Fruit fly (Drosophila melanogaster) whole organism, wandering third instar larva: ENCODE measurements around the gene CG32191.

Source experiments
- CG9705 ChIP-seq: fragments of 200-800 bp; sonication (Bioruptor generic); optimal IDR thresholded peaks from 2 replicates; lab custom pipeline; 2018; ENCODE audit warnings: missing biosample characterization, mild to moderate bottlenecking, missing genetic modification characterization
- CrebA ChIP-seq: fragments of 200-800 bp; sonication (Bioruptor generic); optimal IDR thresholded peaks from 2 replicates; lab custom pipeline; 2016; ENCODE audit warnings: missing biosample characterization, mild to moderate bottlenecking, missing genetic modification characterization, borderline replicate concordance
- Dfd ChIP-seq: fragments of >200 bp; optimal IDR thresholded peaks from 2 replicates; lab custom pipeline; 2017; ENCODE audit warnings: missing biosample characterization, missing genetic modification characterization
- Dif ChIP-seq: fragments of 200-275, 200-300 bp; sonication (Bioruptor generic); optimal IDR thresholded peaks from 2 replicates; lab custom pipeline; 2018; ENCODE audit warnings: missing biosample characterization, missing genetic modification characterization; ENCODE audit not compliant: partially characterized antibody
- GATAd ChIP-seq: sonication (Bioruptor generic); optimal IDR thresholded peaks from 2 replicates; lab custom pipeline; 2016; ENCODE audit warnings: missing biosample characterization, missing genetic modification characterization
- HLH106 ChIP-seq: fragments of 200-800 bp; optimal IDR thresholded peaks from 3 replicates; lab custom pipeline; 2019; ENCODE audit warnings: missing biosample characterization, mild to moderate bottlenecking, missing genetic modification characterization, moderate library complexity
- Hnf4 ChIP-seq: fragments of 200-800 bp; sonication (Bioruptor generic); optimal IDR thresholded peaks from 2 replicates; lab custom pipeline; 2016; ENCODE audit warnings: missing biosample characterization, mild to moderate bottlenecking, missing genetic modification characterization
- Hr83 ChIP-seq: fragments of 200-300 bp; sonication (Bioruptor generic); optimal IDR thresholded peaks from 2 replicates; lab custom pipeline; 2016; ENCODE audit warnings: missing biosample characterization, mild to moderate bottlenecking, missing genetic modification characterization, moderate library complexity; ENCODE audit not compliant: poor library complexity, severe bottlenecking
- Mio ChIP-seq: sonication (Bioruptor generic); optimal IDR thresholded peaks from 2 replicates; lab custom pipeline; 2016; ENCODE audit warnings: missing biosample characterization, missing genetic modification characterization
- Myc ChIP-seq: fragments of >200 bp; optimal IDR thresholded peaks from 2 replicates; lab custom pipeline; 2017
- N ChIP-seq: fragments of >200 bp; optimal IDR thresholded peaks from 2 replicates; lab custom pipeline; 2018; ENCODE audit warnings: missing biosample characterization, missing external identifiers, missing genetic modification characterization
- OdsH ChIP-seq: fragments of 200-800 bp; sonication (Bioruptor generic); optimal IDR thresholded peaks from 2 replicates; lab custom pipeline; 2016; ENCODE audit warnings: missing biosample characterization, mild to moderate bottlenecking, missing genetic modification characterization
- Rel ChIP-seq, 2 experiments: fragments of 200-800 bp; sonication (Bioruptor generic) in 1 of 2; optimal IDR thresholded peaks; 2 replicates in 1 of 2; 3 replicates in 1 of 2; lab custom pipeline; 2016 to 2019; ENCODE audit warnings: mild to moderate bottlenecking in 2 of 2, missing biosample characterization in 2 of 2, missing genetic modification characterization in 2 of 2, moderate library complexity in 1 of 2
- Sp1 ChIP-seq: fragments of 200-800 bp; sonication (Bioruptor generic); optimal IDR thresholded peaks from 3 replicates; lab custom pipeline; 2019; ENCODE audit warnings: missing biosample characterization, mild to moderate bottlenecking, missing genetic modification characterization, moderate library complexity
- Vsx2 ChIP-seq: fragments of 200-300, 225-300 bp; sonication (Bioruptor generic); optimal IDR thresholded peaks from 2 replicates; lab custom pipeline; 2018; ENCODE audit warnings: missing biosample characterization, missing genetic modification characterization; ENCODE audit not compliant: partially characterized antibody
- br ChIP-seq: fragments of 200-800 bp; sonication (Bioruptor generic); optimal IDR thresholded peaks from 2 replicates; lab custom pipeline; 2016; ENCODE audit warnings: missing biosample characterization, missing genetic modification characterization
- brk ChIP-seq: fragments of 200-800 bp; sonication (Bioruptor generic); optimal IDR thresholded peaks from 2 replicates; lab custom pipeline; 2016; ENCODE audit warnings: missing biosample characterization, mild to moderate bottlenecking, missing genetic modification characterization
- dl ChIP-seq, 2 experiments: fragments of 175-275, 200-275 bp in 1 of 2; fragments of 200-275 bp in 1 of 2; sonication (Bioruptor generic); optimal IDR thresholded peaks; lab custom pipeline; 2018; ENCODE audit warnings: mild to moderate bottlenecking in 2 of 2, missing biosample characterization in 2 of 2, missing genetic modification characterization in 2 of 2, moderate library complexity in 2 of 2; ENCODE audit not compliant: partially characterized antibody in 2 of 2, insufficient read depth in 1 of 2
- dmrt93B ChIP-seq: fragments of 200-800 bp; sonication (Bioruptor generic); optimal IDR thresholded peaks from 2 replicates; lab custom pipeline; 2018; ENCODE audit warnings: missing biosample characterization, mild to moderate bottlenecking, missing genetic modification characterization
- ey ChIP-seq: fragments of 200-800 bp; sonication (Bioruptor generic); optimal IDR thresholded peaks from 2 replicates; lab custom pipeline; 2016; ENCODE audit warnings: missing biosample characterization, missing genetic modification characterization
- foxo ChIP-seq, 2 experiments: fragments of 200-800 bp; sonication (Bioruptor generic); optimal IDR thresholded peaks; 2 replicates in 1 of 2; 3 replicates in 1 of 2; lab custom pipeline; 2016 to 2017; ENCODE audit warnings: missing biosample characterization in 2 of 2, missing genetic modification characterization in 2 of 2
- fru ChIP-seq: fragments of 200-800 bp; sonication (Bioruptor generic); optimal IDR thresholded peaks from 3 replicates; lab custom pipeline; 2016; ENCODE audit warnings: missing biosample characterization, mild to moderate bottlenecking, missing genetic modification characterization
- h ChIP-seq: fragments of 200-800 bp; sonication (Bioruptor generic); optimal IDR thresholded peaks from 3 replicates; lab custom pipeline; 2016; ENCODE audit warnings: missing biosample characterization, mild to moderate bottlenecking, missing genetic modification characterization
- jim ChIP-seq: fragments of 175-275, 200-325 bp; sonication (Bioruptor generic); optimal IDR thresholded peaks from 2 replicates; lab custom pipeline; 2016; ENCODE audit warnings: missing biosample characterization, mild to moderate bottlenecking, missing genetic modification characterization
- lola ChIP-seq: fragments of >200 bp; optimal IDR thresholded peaks from 2 replicates; lab custom pipeline; 2017; ENCODE audit warnings: missing biosample characterization, missing genetic modification characterization
- pan ChIP-seq: fragments of >200 bp; optimal IDR thresholded peaks from 2 replicates; lab custom pipeline; 2017
- psq ChIP-seq: fragments of 200-800 bp; sonication (Bioruptor generic); optimal IDR thresholded peaks from 3 replicates; lab custom pipeline; 2017; ENCODE audit warnings: missing biosample characterization, mild to moderate bottlenecking, missing genetic modification characterization, moderate library complexity
- rgr ChIP-seq: fragments of 200-800 bp; sonication (Bioruptor generic); optimal IDR thresholded peaks from 3 replicates; lab custom pipeline; 2016; ENCODE audit warnings: missing biosample characterization, mild to moderate bottlenecking, missing genetic modification characterization
- sage ChIP-seq: fragments of 200-800 bp; sonication (Bioruptor generic); optimal IDR thresholded peaks from 2 replicates; lab custom pipeline; 2016; ENCODE audit warnings: missing biosample characterization, mild to moderate bottlenecking, missing genetic modification characterization
- sv ChIP-seq: fragments of 200-800 bp; sonication (Bioruptor generic); optimal IDR thresholded peaks from 3 replicates; lab custom pipeline; 2016; ENCODE audit warnings: missing biosample characterization, missing genetic modification characterization
- tai ChIP-seq: sonication (Bioruptor generic); optimal IDR thresholded peaks from 2 replicates; lab custom pipeline; 2016; ENCODE audit warnings: missing biosample characterization, missing genetic modification characterization
- woc ChIP-seq: sonication (Bioruptor generic); optimal IDR thresholded peaks from 2 replicates; lab custom pipeline; 2016; ENCODE audit warnings: missing biosample characterization, mild to moderate bottlenecking, missing genetic modification characterization

The CG32191 gene

dm6 chr3L:17817821-17818220 is 8.9 kb upstream of the CG32191 start, which contains the start of gene Ir75a:
TSS of gene Ir75a (minus strand) at chr3L:17817921.
- TF ChIP-seq ey (GFP tag; lab: Kevin White, UChicago) = no peak
- no peak for TF ChIP-seq dl (GFP tag; optimal IDR thresholded peaks at IDR 0.05; lab: Kevin White, UChicago; ENCODE audit: insufficient read depth in 1 of 2, partially characterized antibody in 2 of 2)
- TF ChIP-seq GATAd (GFP tag; lab: Kevin White, UChicago) = no peak
- TF ChIP-seq dmrt93B (GFP tag; lab: Kevin White, UChicago) = no peak
- no peak for TF ChIP-seq jim (GFP tag; lab: Kevin White, UChicago)
- no peak for TF ChIP-seq sage (GFP tag; lab: Kevin White, UChicago)
- TF ChIP-seq Dif (GFP tag; lab: Kevin White, UChicago) = no peak
- no peak for TF ChIP-seq Hr83
- no peak for TF ChIP-seq Dfd (GFP tag; lab: Kevin White, UChicago)
- TF ChIP-seq Mio (GFP tag; lab: Kevin White, UChicago) = no peak
- no peak for TF ChIP-seq CG9705 (GFP tag; lab: Kevin White, UChicago)
- no peak for TF ChIP-seq psq (GFP tag; lab: Kevin White, UChicago)
- TF ChIP-seq lola = no peak
- TF ChIP-seq sv (GFP tag; lab: Kevin White, UChicago) = no peak
- TF ChIP-seq OdsH (GFP tag; lab: Kevin White, UChicago) = no peak
- TF ChIP-seq pan (lab: Kevin White, UChicago) = no peak
- no peak for TF ChIP-seq Hnf4 (GFP tag; lab: Kevin White, UChicago)

- TF ChIP-seq foxo (GFP tag; optimal IDR thresholded peaks at IDR 0.05; lab: Kevin White, UChicago) (no peak), Vsx2 (GFP tag; lab: Kevin White, UChicago) (peak; percentile 19), sv (GFP tag; lab: Kevin White, UChicago) (no peak), N (GFP tag; lab: Kevin White, UChicago) (no peak), Rel (GFP tag; optimal IDR thresholded peaks at IDR 0.05; lab: Kevin White, UChicago) (peak; percentile 32), Rel (tag; optimal IDR thresholded peaks at IDR 0.05; lab: Kevin White, UChicago) (no peak), brk (no peak), CrebA (GFP tag; lab: Kevin White, UChicago) (peak; percentile 86)
Measured at dm6 chr3L:17814036-17814435, 5.1 kb upstream of the CG32191 start, which contains the start of gene Cln3. TSS of gene Cln3 (minus strand) at chr3L:17814119.

- no peak for TF ChIP-seq Hr83
- TF ChIP-seq CG9705 (GFP tag; lab: Kevin White, UChicago) = no peak
- TF ChIP-seq br (GFP tag; lab: Kevin White, UChicago) = no peak
- TF ChIP-seq Mio (GFP tag; lab: Kevin White, UChicago) = no peak
- TF ChIP-seq GATAd (GFP tag; lab: Kevin White, UChicago) = no peak
- no peak for TF ChIP-seq Sp1
- no peak for TF ChIP-seq HLH106 (tag; lab: Kevin White, UChicago)
Measured at dm6 chr3L:17806357-17807025, 2.5 kb downstream of the CG32191 start, which contains the start of gene CG32187. TSS of gene CG32187 (minus strand) at chr3L:17806365.

- TF ChIP-seq psq (GFP tag; lab: Kevin White, UChicago) (peak; percentile 3), jim (GFP tag; lab: Kevin White, UChicago) (no peak), Sp1 (no peak), foxo (GFP tag; optimal IDR thresholded peaks at IDR 0.05; lab: Kevin White, UChicago) (peak in 1 of 2 experiments; percentile 44), rgr (GFP tag; lab: Kevin White, UChicago) (peak; percentile 36), Myc (lab: Kevin White, UChicago) (peak; percentile 61), N (GFP tag; lab: Kevin White, UChicago) (no peak), Rel (GFP tag; optimal IDR thresholded peaks at IDR 0.05; lab: Kevin White, UChicago) (no peak), Rel (tag; optimal IDR thresholded peaks at IDR 0.05; lab: Kevin White, UChicago) (no peak)
Measured at dm6 chr3L:17804511-17804910, 4.4 kb downstream of the CG32191 start, which contains the start of gene ais. TSS of gene ais (minus strand) at chr3L:17804715.

dm6 chr3L:17802107-17802506 is 6.8 kb downstream of the CG32191 start, which contains the start of gene NUCB1:
TSS of gene NUCB1 (minus strand) at chr3L:17802279.
- peak; percentile 85 for TF ChIP-seq Myc (lab: Kevin White, UChicago)
- no peak for TF ChIP-seq Mio (GFP tag; lab: Kevin White, UChicago)
- TF ChIP-seq h (GFP tag; lab: Kevin White, UChicago) = peak; percentile 55
- TF ChIP-seq Hr83 = peak; percentile 70
- TF ChIP-seq ey (GFP tag; lab: Kevin White, UChicago) = no peak
- no peak for TF ChIP-seq Rel (GFP tag; optimal IDR thresholded peaks at IDR 0.05; lab: Kevin White, UChicago)
- peak; percentile 94 for TF ChIP-seq Rel (tag; optimal IDR thresholded peaks at IDR 0.05; lab: Kevin White, UChicago)
- peak; percentile 26 for TF ChIP-seq GATAd (GFP tag; lab: Kevin White, UChicago)
- TF ChIP-seq dmrt93B (GFP tag; lab: Kevin White, UChicago) = no peak
- TF ChIP-seq sv (GFP tag; lab: Kevin White, UChicago) = peak; percentile 26
- TF ChIP-seq psq (GFP tag; lab: Kevin White, UChicago) = no peak
- peak; percentile 1 for TF ChIP-seq br (GFP tag; lab: Kevin White, UChicago)
- TF ChIP-seq tai (GFP tag; lab: Kevin White, UChicago) = no peak
- TF ChIP-seq fru (GFP tag; lab: Kevin White, UChicago) = peak; percentile 18
- peak in 1 of 2 experiments; percentile 46 for TF ChIP-seq foxo (GFP tag; optimal IDR thresholded peaks at IDR 0.05; lab: Kevin White, UChicago)
- TF ChIP-seq woc (GFP tag; lab: Kevin White, UChicago) = peak; percentile 93
- TF ChIP-seq CG9705 (GFP tag; lab: Kevin White, UChicago) = peak; percentile 27
- peak; percentile 5 for TF ChIP-seq jim (GFP tag; lab: Kevin White, UChicago)
- TF ChIP-seq CrebA (GFP tag; lab: Kevin White, UChicago) = peak; percentile 25
- peak; percentile 54 for TF ChIP-seq rgr (GFP tag; lab: Kevin White, UChicago)
